Fruit fly (Drosophila melanogaster): ENCODE data around the gene CG4045.

Gene CG4045

dm6 chrX:2123013-2123964, 47.6 kb upstream of the CG4045 start, which contains the start of gene ph-d (continued):
- TF ChIP-seq Sox102F (GFP tag; optimal IDR thresholded peaks at IDR 0.05) (peak; percentile 45), cyc (GFP tag; optimal IDR thresholded peaks at IDR 0.05) (peak; percentile 47), fkh (GFP tag; optimal IDR thresholded peaks at IDR 0.05) (peak; percentile 51), Ets21C (GFP tag; optimal IDR thresholded peaks at IDR 0.05) (peak; percentile 17), CG6276 (GFP tag; optimal IDR thresholded peaks at IDR 0.05) (peak; percentile 25), Sox14 (GFP tag; optimal IDR thresholded peaks at IDR 0.05) (peak; percentile 64), CG8632 (GFP tag; optimal IDR thresholded peaks at IDR 0.05) (no peak), spab (GFP tag; optimal IDR thresholded peaks at IDR 0.05) (no peak), CG10631 (GFP tag; optimal IDR thresholded peaks at IDR 0.05) (peak; percentile 16), salr (GFP tag; optimal IDR thresholded peaks at IDR 0.05) (peak; percentile 58 to 74), CG8119 (GFP tag; IDR thresholded peaks at IDR 0.05) (peak; percentile 78; the same call in 2 of the 3 replicates), dsx (GFP tag; optimal IDR thresholded peaks at IDR 0.05; ENCODE audit: poor library complexity, severe bottlenecking) (peak; percentile 77), dac (GFP tag; optimal IDR thresholded peaks at IDR 0.05) (peak; percentile 79), Blimp-1 (GFP tag; optimal IDR thresholded peaks at IDR 0.05) (peak; percentile 30), pdm3 (GFP tag; optimal IDR thresholded peaks at IDR 0.05) (peak; percentile 51), esn (GFP tag; optimal IDR thresholded peaks at IDR 0.05) (peak; percentile 55), Hr4 (GFP tag; optimal IDR thresholded peaks at IDR 0.05) (peak; percentile 52), svp (GFP tag) (peak; percentile 75), CG1621 (tag; optimal IDR thresholded peaks at IDR 0.05) (peak; percentile 88), CG10669 (GFP tag; optimal IDR thresholded peaks at IDR 0.05) (peak; percentile 60)

DNA sequence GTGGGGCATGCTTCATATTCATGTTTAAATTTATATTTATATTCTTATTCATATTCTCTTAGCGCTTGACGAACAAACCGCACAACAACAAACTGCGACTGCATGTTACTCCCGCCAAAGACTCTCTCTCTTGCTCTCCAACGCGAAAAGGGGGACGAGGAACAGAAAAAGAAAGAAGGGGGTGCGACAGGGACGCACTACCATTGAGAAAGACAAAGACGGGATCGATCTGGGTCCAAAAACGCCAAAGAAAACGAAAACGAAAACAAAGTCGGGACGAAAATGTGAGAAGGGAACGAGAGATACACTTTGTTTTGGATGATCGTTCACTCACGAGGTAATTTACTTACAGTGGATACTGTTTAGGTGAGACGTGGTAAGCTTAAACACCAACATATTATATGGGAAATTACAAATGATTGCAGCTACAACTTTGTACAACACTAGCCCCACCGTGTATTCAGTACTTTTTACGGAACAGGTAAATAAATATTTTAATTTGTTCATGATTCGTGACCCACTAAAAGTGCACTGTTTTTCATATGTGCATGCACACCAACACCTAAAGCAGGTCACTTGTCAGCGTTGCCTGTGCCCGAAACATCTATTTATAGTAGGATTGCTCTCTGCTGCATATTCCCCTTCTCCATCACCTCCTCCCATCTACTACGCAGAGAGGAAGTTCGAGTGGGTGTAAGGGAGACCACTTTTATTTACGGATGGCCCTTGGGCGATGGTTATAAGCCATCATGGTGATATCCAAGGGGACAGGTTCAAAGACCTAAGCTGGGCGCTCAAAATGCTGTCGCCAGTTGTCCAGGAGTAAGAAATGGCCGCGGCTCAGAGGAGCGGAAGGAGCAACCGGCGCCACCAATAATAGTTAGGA, 46.3 kb upstream of the CG4045 start:
- peak; percentile 84 for TF ChIP-seq Eip75B (GFP tag; optimal IDR thresholded peaks at IDR 0.05)
- TF ChIP-seq CG6854 (GFP tag; optimal IDR thresholded peaks at IDR 0.05) = no peak
- peak; percentile 80 for TF ChIP-seq Hr39 (GFP tag; optimal IDR thresholded peaks at IDR 0.05)
- TF ChIP-seq CG8632 (GFP tag; optimal IDR thresholded peaks at IDR 0.05) = peak; percentile 68
- peak; percentile 71 for TF ChIP-seq Sox102F (GFP tag; optimal IDR thresholded peaks at IDR 0.05)
- TF ChIP-seq fd59A (GFP tag; optimal IDR thresholded peaks at IDR 0.05) = peak; percentile 68
- TF ChIP-seq topi (GFP tag; optimal IDR thresholded peaks at IDR 0.05) = peak; percentile 78
- peak; percentile 94 for TF ChIP-seq Blimp-1 (GFP tag; optimal IDR thresholded peaks at IDR 0.05)
- TF ChIP-seq CG16779 (tag; optimal IDR thresholded peaks at IDR 0.05) = no peak
- TF ChIP-seq vri (GFP tag; optimal IDR thresholded peaks at IDR 0.05) = no peak
- TF ChIP-seq salr (GFP tag; optimal IDR thresholded peaks at IDR 0.05) = peak; percentile 37 to 55
- peak; percentile 40 for TF ChIP-seq CG11902 (GFP tag; optimal IDR thresholded peaks at IDR 0.05)
- TF ChIP-seq Hr4 (GFP tag; optimal IDR thresholded peaks at IDR 0.05) = peak; percentile 71
- TF ChIP-seq Eip78C (GFP tag) = peak; percentile 93
- peak; percentile 66 to 73 for TF ChIP-seq ss (GFP tag; optimal IDR thresholded peaks at IDR 0.05)
- TF ChIP-seq CG3032 (tag; optimal IDR thresholded peaks at IDR 0.05) = peak; percentile 65
- no peak for TF ChIP-seq fd85E (GFP tag; optimal IDR thresholded peaks at IDR 0.05)
- TF ChIP-seq lz (GFP tag; optimal IDR thresholded peaks at IDR 0.05) = peak; percentile 73
- TF ChIP-seq net (GFP tag; optimal IDR thresholded peaks at IDR 0.05) = peak; percentile 61
- TF ChIP-seq achi (GFP tag; optimal IDR thresholded peaks at IDR 0.05) = peak; percentile 70
- TF ChIP-seq CG10631 (GFP tag; optimal IDR thresholded peaks at IDR 0.05) = peak; percentile 66
- TF ChIP-seq Gug (GFP tag; IDR thresholded peaks at IDR 0.05) = peak; percentile 48
- TF ChIP-seq Smox (GFP tag; optimal IDR thresholded peaks at IDR 0.05) = peak; percentile 70
- peak; percentile 41 for TF ChIP-seq CG8319 (GFP tag; optimal IDR thresholded peaks at IDR 0.05)
- no peak for TF ChIP-seq CG6276 (GFP tag; optimal IDR thresholded peaks at IDR 0.05)
- no peak for TF ChIP-seq Hr38 (GFP tag; optimal IDR thresholded peaks at IDR 0.05)
- TF ChIP-seq CG1621 (tag; optimal IDR thresholded peaks at IDR 0.05) = peak; percentile 26
- peak; percentile 34 for TF ChIP-seq CG4318 (GFP tag; optimal IDR thresholded peaks at IDR 0.05)
- peak; percentile 65 for TF ChIP-seq CG11762 (GFP tag; optimal IDR thresholded peaks at IDR 0.05; ENCODE audit: insufficient read depth)
- peak; percentile 66 for TF ChIP-seq Ets96B (tag; optimal IDR thresholded peaks at IDR 0.05)
- peak; percentile 68 for TF ChIP-seq CG34406 (GFP tag; optimal IDR thresholded peaks at IDR 0.05)
- TF ChIP-seq cyc (GFP tag; optimal IDR thresholded peaks at IDR 0.05) = peak; percentile 70
- TF ChIP-seq Sox14 (GFP tag; optimal IDR thresholded peaks at IDR 0.05) = peak; percentile 84
- peak; percentile 34; the same call in 1 of the 2 replicates for TF ChIP-seq CG11294 (GFP tag; IDR thresholded peaks at IDR 0.05)

Measured in whole organism, prepupa.